Fruit fly (Drosophila melanogaster): ENCODE measurements around the gene dgt2.

Gene dgt2

dm6 chr2L:11989729-11990128, at the start of gene dgt2, which contains the start of gene zuc:
Gene dgt2, plus strand, starts transcription at chr2L:11989936.
Gene zuc, minus strand, starts transcription at chr2L:11989882.
- TF ChIP-seq Hr96 (GFP tag; optimal IDR thresholded peaks at IDR 0.05) = no peak
- TF ChIP-seq CG5204 (GFP tag; optimal IDR thresholded peaks at IDR 0.05) = no peak
- TF ChIP-seq CG1620 (GFP tag; optimal IDR thresholded peaks at IDR 0.05) = no peak
- TF ChIP-seq ovo (GFP tag; optimal IDR thresholded peaks at IDR 0.05) = no peak
- no peak for TF ChIP-seq Mnt (GFP tag; optimal IDR thresholded peaks at IDR 0.05)
- TF ChIP-seq bab1 (GFP tag; optimal IDR thresholded peaks at IDR 0.05) = no peak
- no peak for TF ChIP-seq toe (GFP tag; optimal IDR thresholded peaks at IDR 0.05)
- no peak for TF ChIP-seq CG33017 (tag; optimal IDR thresholded peaks at IDR 0.05)
- TF ChIP-seq CG11617 (GFP tag; optimal IDR thresholded peaks at IDR 0.05) = no peak
- TF ChIP-seq Clk (GFP tag; optimal IDR thresholded peaks at IDR 0.05) = no peak
- no peak for TF ChIP-seq pad (GFP tag; optimal IDR thresholded peaks at IDR 0.05)
- no peak for TF ChIP-seq CG12768 (GFP tag; optimal IDR thresholded peaks at IDR 0.05)
- no peak for TF ChIP-seq Crg-1 (GFP tag; optimal IDR thresholded peaks at IDR 0.05)
- TF ChIP-seq CG7101 (tag; optimal IDR thresholded peaks at IDR 0.05) = no peak
- TF ChIP-seq cnc (optimal IDR thresholded peaks at IDR 0.05) = no peak
- TF ChIP-seq CG14711 (tag; optimal IDR thresholded peaks at IDR 0.05) = no peak

DNA sequence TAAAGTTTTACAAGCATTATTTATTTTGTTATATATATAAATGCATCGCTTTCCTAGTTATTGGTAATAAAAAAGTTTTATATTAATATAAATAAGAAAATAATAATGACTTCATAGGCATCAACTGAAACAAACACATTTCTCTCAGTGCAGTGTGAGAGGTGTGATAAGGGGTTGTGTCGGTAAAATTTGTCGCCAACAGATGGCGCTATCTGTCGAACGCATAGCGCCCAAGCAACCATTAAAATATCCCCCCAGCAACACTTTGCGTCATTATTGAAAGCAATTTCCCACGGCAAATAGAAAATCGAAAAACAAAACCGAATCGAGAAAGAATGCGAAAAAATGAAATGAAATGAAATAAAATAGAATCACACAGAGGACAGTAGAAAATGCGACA, 49.1 kb upstream of the dgt2 start:
- TF ChIP-seq Mnt (GFP tag; optimal IDR thresholded peaks at IDR 0.05) (no peak), CG5204 (GFP tag; optimal IDR thresholded peaks at IDR 0.05) (no peak), pad (GFP tag; optimal IDR thresholded peaks at IDR 0.05) (no peak), Crg-1 (GFP tag; optimal IDR thresholded peaks at IDR 0.05) (no peak)

- TF ChIP-seq pad (GFP tag; optimal IDR thresholded peaks at IDR 0.05) (no peak), CG12768 (GFP tag; optimal IDR thresholded peaks at IDR 0.05) (no peak), CG33017 (tag; optimal IDR thresholded peaks at IDR 0.05) (no peak), bab1 (GFP tag; optimal IDR thresholded peaks at IDR 0.05) (no peak), Crg-1 (GFP tag; optimal IDR thresholded peaks at IDR 0.05) (no peak), cnc (optimal IDR thresholded peaks at IDR 0.05) (no peak), toe (GFP tag; optimal IDR thresholded peaks at IDR 0.05) (no peak), cic (GFP tag; optimal IDR thresholded peaks at IDR 0.05) (no peak), Clk (GFP tag; optimal IDR thresholded peaks at IDR 0.05) (no peak), tj (GFP tag; optimal IDR thresholded peaks at IDR 0.05) (no peak), CG1620 (GFP tag; optimal IDR thresholded peaks at IDR 0.05) (no peak), kay (GFP tag; ENCODE audit: borderline replicate concordance) (no peak), CG7045 (GFP tag; optimal IDR thresholded peaks at IDR 0.05) (no peak), ovo (GFP tag; optimal IDR thresholded peaks at IDR 0.05) (no peak), Mnt (GFP tag; optimal IDR thresholded peaks at IDR 0.05) (no peak), Hr96 (GFP tag; optimal IDR thresholded peaks at IDR 0.05) (no peak), CG7101 (tag; optimal IDR thresholded peaks at IDR 0.05) (no peak), CG5204 (GFP tag; optimal IDR thresholded peaks at IDR 0.05) (no peak), CG14711 (tag; optimal IDR thresholded peaks at IDR 0.05) (no peak), CG11617 (GFP tag; optimal IDR thresholded peaks at IDR 0.05) (no peak)
Observed at dm6 chr2L:11942265-11942664, 47.5 kb upstream of the dgt2 start.

DNA sequence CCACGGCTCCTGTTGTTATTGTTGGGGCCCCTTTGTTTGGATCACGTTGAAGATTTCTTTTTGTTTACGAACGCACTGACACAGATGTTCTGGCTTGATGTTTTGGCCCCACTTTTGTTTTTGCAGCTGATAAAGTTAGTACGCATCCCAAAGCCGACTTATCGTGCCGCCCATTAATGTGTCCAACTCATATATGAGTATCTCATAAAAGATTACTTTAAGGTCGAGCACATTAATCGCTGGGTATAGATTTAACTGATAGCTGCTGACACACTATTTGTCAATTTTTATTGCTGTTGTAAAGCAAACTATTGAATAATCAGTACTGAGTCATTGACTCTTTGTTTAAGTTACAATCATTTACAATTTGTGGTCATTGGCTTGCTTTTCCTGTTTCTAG, 46.9 kb upstream of the dgt2 start:
- TF ChIP-seq tj (GFP tag; optimal IDR thresholded peaks at IDR 0.05) (no peak), cnc (optimal IDR thresholded peaks at IDR 0.05) (no peak), CG11617 (GFP tag; optimal IDR thresholded peaks at IDR 0.05) (no peak), Clk (GFP tag; optimal IDR thresholded peaks at IDR 0.05) (no peak), Mnt (GFP tag; optimal IDR thresholded peaks at IDR 0.05) (no peak), CG7101 (tag; optimal IDR thresholded peaks at IDR 0.05) (no peak), pad (GFP tag; optimal IDR thresholded peaks at IDR 0.05) (no peak), CG33017 (tag; optimal IDR thresholded peaks at IDR 0.05) (no peak), CG7045 (GFP tag; optimal IDR thresholded peaks at IDR 0.05) (no peak), kay (GFP tag; ENCODE audit: borderline replicate concordance) (no peak)

DNA sequence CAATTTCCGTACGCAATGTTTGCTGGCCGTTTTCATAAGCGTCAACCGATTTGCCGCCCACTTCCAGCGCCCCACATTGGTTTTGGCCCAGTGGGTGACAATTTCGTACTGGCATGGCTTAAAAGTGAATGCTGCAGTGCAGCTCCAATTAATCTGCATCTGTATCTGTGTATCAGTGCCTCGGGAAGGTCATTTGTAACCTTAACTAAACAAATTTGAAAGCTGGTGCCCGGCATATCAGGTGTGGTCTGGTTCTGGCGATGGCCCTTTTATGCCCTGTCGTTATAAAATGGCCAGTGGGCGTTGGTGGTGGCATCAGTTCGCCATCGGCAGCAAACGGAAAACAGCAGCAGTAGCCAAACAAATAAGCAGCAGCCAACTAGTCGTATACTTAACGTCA, 45.9 kb upstream of the dgt2 start, which contains the start of gene Crys:
Crys (plus strand) TSS at position 301 of the 400 bp plus-strand sequence.
- TF ChIP-seq pad (GFP tag; optimal IDR thresholded peaks at IDR 0.05) (no peak), CG12768 (GFP tag; optimal IDR thresholded peaks at IDR 0.05) (no peak), Hr96 (GFP tag; optimal IDR thresholded peaks at IDR 0.05) (no peak), CG11617 (GFP tag; optimal IDR thresholded peaks at IDR 0.05) (no peak), CG1620 (GFP tag; optimal IDR thresholded peaks at IDR 0.05) (no peak), cnc (optimal IDR thresholded peaks at IDR 0.05) (no peak), CG7045 (GFP tag; optimal IDR thresholded peaks at IDR 0.05) (no peak), CG14711 (tag; optimal IDR thresholded peaks at IDR 0.05) (no peak), Crg-1 (GFP tag; optimal IDR thresholded peaks at IDR 0.05) (no peak), kay (GFP tag; ENCODE audit: borderline replicate concordance) (no peak), cic (GFP tag; optimal IDR thresholded peaks at IDR 0.05) (no peak), toe (GFP tag; optimal IDR thresholded peaks at IDR 0.05) (no peak), Clk (GFP tag; optimal IDR thresholded peaks at IDR 0.05) (no peak), bab1 (GFP tag; optimal IDR thresholded peaks at IDR 0.05) (no peak), CG7101 (tag; optimal IDR thresholded peaks at IDR 0.05) (no peak), CG33017 (tag; optimal IDR thresholded peaks at IDR 0.05) (no peak), tj (GFP tag; optimal IDR thresholded peaks at IDR 0.05) (no peak), CG5204 (GFP tag; optimal IDR thresholded peaks at IDR 0.05) (no peak), Mnt (GFP tag; optimal IDR thresholded peaks at IDR 0.05) (no peak), ovo (GFP tag; optimal IDR thresholded peaks at IDR 0.05) (no peak)

DNA sequence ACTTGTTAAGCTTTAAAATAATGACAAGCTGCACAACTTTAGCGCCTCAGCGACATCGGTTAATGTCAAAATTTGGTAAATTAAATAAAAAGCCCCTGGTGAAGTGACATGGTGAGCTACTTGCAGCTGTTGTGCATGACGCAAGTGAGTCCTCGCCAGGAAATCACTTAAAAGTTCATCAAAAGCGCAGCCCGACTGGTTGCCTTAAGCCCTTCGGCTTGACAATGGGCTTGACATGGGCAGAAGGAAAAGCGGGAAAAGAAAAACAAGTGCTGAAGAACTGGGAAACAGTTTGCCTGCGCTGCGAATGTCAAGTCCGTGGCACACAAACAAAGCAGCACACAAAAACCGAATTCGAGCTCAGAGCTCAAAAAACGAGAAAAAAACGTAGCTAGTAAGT, 42.1 kb upstream of the dgt2 start, which contains the start of gene CG16964:
CG16964 (plus strand) TSS at position 301 of the 400 bp plus-strand sequence.
- TF ChIP-seq ovo (GFP tag; optimal IDR thresholded peaks at IDR 0.05) (no peak), Crg-1 (GFP tag; optimal IDR thresholded peaks at IDR 0.05) (no peak), CG12768 (GFP tag; optimal IDR thresholded peaks at IDR 0.05) (no peak), CG7101 (tag; optimal IDR thresholded peaks at IDR 0.05) (no peak), bab1 (GFP tag; optimal IDR thresholded peaks at IDR 0.05) (no peak), CG14711 (tag; optimal IDR thresholded peaks at IDR 0.05) (no peak), Hr96 (GFP tag; optimal IDR thresholded peaks at IDR 0.05) (no peak), CG5204 (GFP tag; optimal IDR thresholded peaks at IDR 0.05) (no peak), CG33017 (tag; optimal IDR thresholded peaks at IDR 0.05) (no peak), cic (GFP tag; optimal IDR thresholded peaks at IDR 0.05) (no peak), kay (GFP tag; ENCODE audit: borderline replicate concordance) (no peak), pad (GFP tag; optimal IDR thresholded peaks at IDR 0.05) (no peak), cnc (optimal IDR thresholded peaks at IDR 0.05) (no peak), CG7045 (GFP tag; optimal IDR thresholded peaks at IDR 0.05) (no peak), Clk (GFP tag; optimal IDR thresholded peaks at IDR 0.05) (no peak), toe (GFP tag; optimal IDR thresholded peaks at IDR 0.05) (no peak), tj (GFP tag; optimal IDR thresholded peaks at IDR 0.05) (no peak), Mnt (GFP tag; optimal IDR thresholded peaks at IDR 0.05) (no peak), CG11617 (GFP tag; optimal IDR thresholded peaks at IDR 0.05) (no peak), CG1620 (GFP tag; optimal IDR thresholded peaks at IDR 0.05) (no peak)

Data from whole organism, adult.